Worm (Caenorhabditis elegans) whole organism, L1 larva: ENCODE measurements around the gene cope-1.
A peak's percentile ranks its signal among the peaks of the same experiment; 100 is the strongest.
"Not testable (repeated sequence)": the region's sequence is repeated elsewhere in the genome, so short reads cannot be mapped to it uniquely, and the experiment has no call there.

ENCODE experiments used
- F16B12.6 ChIP-seq: fragments of 150-350 bp; optimal IDR thresholded peaks from 2 replicates; lab custom pipeline; 2014; ENCODE audit warnings: missing biosample characterization, missing genetic modification characterization
- Y116A8C.19 ChIP-seq: sonication (generic microtip); optimal IDR thresholded peaks from 2 replicates; lab custom pipeline; 2016; ENCODE audit warnings: missing compliant biosample characterization, missing genetic modification characterization, borderline replicate concordance
- blmp-1 ChIP-seq: fragments of 150-350 bp; optimal IDR thresholded peaks from 2 replicates; lab custom pipeline; 2014; ENCODE audit warnings: missing biosample characterization, missing genetic modification characterization
- ceh-82 ChIP-seq, 3 experiments: fragments of 150-350 bp in 1 of 3; sonication (generic microtip) in 2 of 3; optimal IDR thresholded peaks; 2 replicates each; lab custom pipeline; 2014 to 2017; ENCODE audit warnings: missing biosample characterization in 3 of 3, missing genetic modification characterization in 3 of 3
- dsc-1 ChIP-seq: sonication (generic microtip); optimal IDR thresholded peaks from 2 replicates; lab custom pipeline; 2016; ENCODE audit warnings: mild to moderate bottlenecking, missing genetic modification characterization, missing compliant biosample characterization
- efl-3 ChIP-seq: fragments of 200-800 bp; sonication (Bioruptor generic); optimal IDR thresholded peaks from 2 replicates; lab custom pipeline; 2018; ENCODE audit warnings: mild to moderate bottlenecking, missing genetic modification characterization, missing compliant biosample characterization
- elt-3 ChIP-seq, 6 experiments: fragments of 150-350 bp in 1 of 6; sonication (generic microtip); optimal IDR thresholded peaks; 2 replicates each; lab custom pipeline; 2017 to 2018; ENCODE audit warnings: missing biosample characterization in 6 of 6, missing genetic modification characterization in 6 of 6, inconsistent platforms in 1 of 6
- ets-5 ChIP-seq: fragments of 200-800 bp; sonication (Bioruptor generic); IDR thresholded peaks from 2 replicates; pipeline ENCODE4 v1.3.6; 2022; ENCODE audit warnings: missing genetic modification characterization, missing compliant biosample characterization
- fkh-10 ChIP-seq: sonication (generic microtip); optimal IDR thresholded peaks from 2 replicates; lab custom pipeline; 2017; ENCODE audit warnings: missing biosample characterization, missing genetic modification reagents, missing genetic modification characterization
- grh-1 ChIP-seq: fragments of 200-800 bp; sonication (Bioruptor generic); IDR thresholded peaks from 2 replicates; pipeline ENCODE4 v1.3.6; 2022; ENCODE audit warnings: missing genetic modification reagents, missing genetic modification characterization, missing compliant biosample characterization
- hlh-17 ChIP-seq: fragments of 200-800 bp; sonication (Bioruptor generic); optimal IDR thresholded peaks from 2 replicates; lab custom pipeline; 2018; ENCODE audit warnings: missing genetic modification characterization, mild to moderate bottlenecking, missing compliant biosample characterization, moderate library complexity, borderline replicate concordance
- hlh-4 ChIP-seq: sonication (generic microtip); optimal IDR thresholded peaks from 2 replicates; lab custom pipeline; 2016; ENCODE audit warnings: mild to moderate bottlenecking, missing genetic modification characterization, missing compliant biosample characterization
- hpl-2 ChIP-seq: fragments of 150-350 bp; optimal IDR thresholded peaks from 2 replicates; lab custom pipeline; 2014; ENCODE audit warnings: missing biosample characterization, missing genetic modification reagents, missing genetic modification characterization
- jun-1 ChIP-seq: fragments of 150-350 bp; optimal IDR thresholded peaks from 2 replicates; lab custom pipeline; 2014; ENCODE audit warnings: missing biosample characterization, missing genetic modification reagents, missing genetic modification characterization
- lin-13 ChIP-seq: fragments of 150-350 bp; optimal IDR thresholded peaks from 2 replicates; lab custom pipeline; 2014; ENCODE audit warnings: missing biosample characterization, missing genetic modification reagents, missing genetic modification characterization
- lin-15B ChIP-seq: fragments of 150-350 bp; sonication (generic microtip); optimal IDR thresholded peaks from 3 replicates; lab custom pipeline; 2014; ENCODE audit warnings: missing biosample characterization, missing genetic modification characterization
- lin-39 ChIP-seq: fragments of 150-350 bp; optimal IDR thresholded peaks from 2 replicates; lab custom pipeline; 2014; ENCODE audit warnings: missing biosample characterization, missing genetic modification reagents, missing genetic modification characterization
- lir-3 ChIP-seq: sonication (generic microtip); optimal IDR thresholded peaks from 2 replicates; lab custom pipeline; 2016; ENCODE audit warnings: mild to moderate bottlenecking, missing genetic modification characterization, moderate library complexity, missing compliant biosample characterization; ENCODE audit not compliant: poor library complexity
- lsy-2 ChIP-seq, 2 experiments: fragments of 150-350 bp; optimal IDR thresholded peaks; 2 replicates each; lab custom pipeline; 2014; ENCODE audit warnings: missing biosample characterization in 2 of 2, missing genetic modification characterization in 2 of 2
- mab-9 ChIP-seq: fragments of 200-800 bp; sonication (Bioruptor generic); IDR thresholded peaks from 2 replicates; pipeline ENCODE4 v1.3.6; 2022; ENCODE audit warnings: missing genetic modification reagents, missing genetic modification characterization, missing compliant biosample characterization
- mef-2 ChIP-seq: fragments of 150-350 bp; optimal IDR thresholded peaks from 2 replicates; lab custom pipeline; 2014; ENCODE audit warnings: missing biosample characterization, missing genetic modification characterization
- mep-1 ChIP-seq: fragments of 150-350 bp; optimal IDR thresholded peaks from 2 replicates; lab custom pipeline; 2014; ENCODE audit warnings: missing biosample characterization, missing genetic modification characterization
- nhr-19 ChIP-seq: fragments of 200-800 bp; sonication (Bioruptor generic); conservative IDR thresholded peaks from 2 replicates; pipeline ENCODE4 v1.3.6; 2022; ENCODE audit warnings: missing genetic modification characterization, missing compliant biosample characterization
- nhr-237 ChIP-seq: fragments of 150-350 bp; optimal IDR thresholded peaks from 2 replicates; lab custom pipeline; 2014; ENCODE audit warnings: missing biosample characterization, missing genetic modification characterization
- nhr-28 ChIP-seq: fragments of 150-350 bp; optimal IDR thresholded peaks from 2 replicates; lab custom pipeline; 2014; ENCODE audit warnings: missing biosample characterization, missing genetic modification characterization
- nhr-47 ChIP-seq: sonication (generic microtip); optimal IDR thresholded peaks from 2 replicates; lab custom pipeline; 2016; ENCODE audit warnings: mild to moderate bottlenecking, missing genetic modification characterization, moderate library complexity, missing compliant biosample characterization
- nhr-84 ChIP-seq: sonication (generic microtip); optimal IDR thresholded peaks from 2 replicates; lab custom pipeline; 2017; ENCODE audit warnings: missing biosample characterization, missing genetic modification characterization
- nhr-85 ChIP-seq: sonication (generic microtip); peaks from one replicate; lab custom pipeline; 2016; ENCODE audit warnings: missing genetic modification characterization, inconsistent platforms, missing compliant biosample characterization
- pax-3 ChIP-seq: fragments of 200-800 bp; sonication (Bioruptor generic); optimal IDR thresholded peaks from 2 replicates; lab custom pipeline; 2018; ENCODE audit warnings: mild to moderate bottlenecking, missing genetic modification characterization, moderate library complexity, missing compliant biosample characterization
- rnt-1 ChIP-seq: sonication (generic microtip); optimal IDR thresholded peaks from 2 replicates; lab custom pipeline; 2016; ENCODE audit warnings: mild to moderate bottlenecking, missing genetic modification characterization, moderate library complexity, missing compliant biosample characterization
- skn-1 ChIP-seq: fragments of 150-350 bp; optimal IDR thresholded peaks from 2 replicates; lab custom pipeline; 2014; ENCODE audit warnings: missing biosample characterization, missing genetic modification characterization
- snpc-4 ChIP-seq: fragments of 150-350 bp; optimal IDR thresholded peaks from 2 replicates; lab custom pipeline; 2014; ENCODE audit warnings: missing biosample characterization, missing genetic modification characterization
- snu-23 ChIP-seq: sonication (generic microtip); optimal IDR thresholded peaks from 2 replicates; lab custom pipeline; 2016; ENCODE audit warnings: missing genetic modification characterization, missing compliant biosample characterization
- swsn-7 ChIP-seq: sonication (generic microtip); optimal IDR thresholded peaks from 2 replicates; lab custom pipeline; 2016; ENCODE audit warnings: missing genetic modification characterization, missing compliant biosample characterization
- tbx-2 ChIP-seq: sonication (generic microtip); optimal IDR thresholded peaks from 2 replicates; lab custom pipeline; 2016; ENCODE audit warnings: missing genetic modification characterization, missing compliant biosample characterization
- tlp-1 ChIP-seq: fragments of 150-350 bp; optimal IDR thresholded peaks from 2 replicates; lab custom pipeline; 2014; ENCODE audit warnings: missing biosample characterization, missing genetic modification characterization
- unc-130 ChIP-seq: fragments of 150-350 bp; optimal IDR thresholded peaks from 2 replicates; lab custom pipeline; 2017; ENCODE audit warnings: missing biosample characterization, missing genetic modification characterization, inconsistent platforms
- unc-30 ChIP-seq: sonication (generic microtip); optimal IDR thresholded peaks from 2 replicates; lab custom pipeline; 2017; ENCODE audit warnings: missing biosample characterization, missing genetic modification characterization
- unc-62 ChIP-seq: fragments of 150-350 bp; optimal IDR thresholded peaks from 2 replicates; lab custom pipeline; 2014; ENCODE audit warnings: missing biosample characterization, missing genetic modification reagents, missing genetic modification characterization
- unc-86 ChIP-seq: sonication (generic microtip); optimal IDR thresholded peaks from 2 replicates; lab custom pipeline; 2016; ENCODE audit warnings: missing genetic modification characterization, missing compliant biosample characterization
- unc-98 ChIP-seq: fragments of 200-800 bp; sonication (Bioruptor generic); IDR thresholded peaks from 2 replicates; pipeline ENCODE4 v1.3.6; 2022; ENCODE audit warnings: missing genetic modification characterization, missing compliant biosample characterization
- vab-15 ChIP-seq: sonication (generic microtip); optimal IDR thresholded peaks from 2 replicates; lab custom pipeline; 2017; ENCODE audit warnings: missing genotype, mild to moderate bottlenecking, missing genetic modification characterization, missing compliant biosample characterization
- xbp-1 ChIP-seq: sonication (generic microtip); optimal IDR thresholded peaks from 2 replicates; lab custom pipeline; 2016; ENCODE audit warnings: missing genetic modification characterization, missing compliant biosample characterization
- ztf-11 ChIP-seq, 2 experiments: sonication (generic microtip); optimal IDR thresholded peaks; 2 replicates each; lab custom pipeline; 2016 to 2017; ENCODE audit warnings: missing genetic modification characterization in 2 of 2, missing biosample characterization in 1 of 2, missing compliant biosample characterization in 1 of 2

The cope-1 gene

DNA sequence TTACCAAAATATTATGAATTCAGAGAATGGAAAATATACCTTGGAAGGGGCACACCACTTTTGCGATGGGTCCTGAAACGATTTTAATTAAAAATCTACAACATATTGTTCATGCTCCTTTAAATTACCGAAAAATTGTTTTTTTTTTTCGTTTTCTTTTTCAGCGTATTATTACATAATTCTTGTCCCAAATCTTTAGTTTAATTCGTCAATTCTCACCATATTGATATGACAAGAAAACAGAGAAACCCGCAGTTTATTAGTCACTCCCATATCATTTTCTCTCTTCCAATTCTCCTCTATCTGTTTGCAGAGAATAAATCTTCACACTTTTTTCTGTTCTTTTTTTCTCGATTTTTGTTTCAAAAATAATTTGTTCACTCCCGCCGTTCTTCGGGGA, 30.8 kb upstream of the cope-1 start, which contains the start of gene F11F1.1:
TSS of gene F11F1.1 (plus strand) at position 301 of the 400 bp plus-strand sequence.
- TF ChIP-seq snu-23 (no peak), blmp-1 (tag; lab: Kevin White, UChicago) (peak; percentile 17), elt-3 (tag; optimal IDR thresholded peaks at IDR 0.05; lab: Kevin White, UChicago) (peak in 1 of 6 experiments; percentile 34)

DNA sequence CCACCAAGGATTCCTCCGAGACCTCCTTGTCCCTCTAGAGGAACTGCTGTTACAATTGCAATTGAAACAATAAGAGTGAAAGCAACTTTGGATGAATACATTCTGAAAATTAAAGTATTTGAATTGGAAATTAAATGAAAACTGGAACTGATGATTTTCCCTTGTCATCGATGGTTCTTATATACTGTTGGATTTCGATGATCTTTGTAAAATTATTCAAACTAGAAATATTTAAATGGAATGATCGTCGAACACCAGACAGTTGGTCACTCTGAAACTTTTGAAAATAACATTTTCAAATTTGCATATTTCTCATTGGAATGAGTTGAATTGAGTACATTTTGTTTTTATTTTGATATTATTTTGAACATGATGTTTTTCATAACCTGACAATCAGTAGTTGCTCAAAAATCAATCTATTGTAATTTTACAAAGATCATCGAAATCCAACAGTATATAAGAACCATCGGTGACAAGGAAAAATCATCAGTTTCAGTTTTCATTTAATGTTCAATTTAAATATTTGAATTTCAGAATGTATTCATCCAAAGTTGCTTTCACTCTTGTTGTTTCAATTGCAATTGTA, 24.3 kb upstream of the cope-1 start, which contains the start of the genes srlf-9 and srlf-10:
TSS of gene srlf-9 (minus strand) at position 101 of the 586 bp plus-strand sequence.
TSS of gene srlf-10 (plus strand) at position 536 of the 586 bp plus-strand sequence.
- TF ChIP-seq nhr-85 (tag; lab: Kevin White, UChicago); hlh-4; jun-1 (tag; lab: Kevin White, UChicago): not testable (repeated sequence)
- TF ChIP-seq, all 84 proteins: peak for 0; not testable (repeated sequence) for 84

DNA sequence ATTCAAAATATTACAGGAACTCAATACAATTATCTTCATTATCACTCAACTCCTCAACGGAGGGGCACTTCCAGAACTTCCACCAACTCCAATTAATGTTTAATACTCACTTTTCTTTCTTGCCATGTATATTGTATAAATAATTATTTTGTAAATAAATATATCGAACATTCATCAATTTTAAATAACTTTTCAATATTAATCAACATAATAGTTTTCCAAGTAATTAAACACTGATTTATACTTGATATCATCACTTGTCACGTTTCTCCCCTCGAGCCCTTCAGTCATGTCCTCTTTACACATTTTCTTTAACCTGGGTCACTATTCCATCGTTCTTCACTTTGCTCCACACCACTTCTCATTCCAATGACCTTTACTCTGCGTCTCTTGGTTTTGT, 23.1 kb upstream of the cope-1 start, which contains the start of gene mig-18:
TSS of gene mig-18 (plus strand) at position 301 of the 400 bp plus-strand sequence.
- no peak for TF ChIP-seq ztf-11 (tag; optimal IDR thresholded peaks at IDR 0.05; lab: Kevin White, UChicago)
- no peak for TF ChIP-seq lin-15B (tag; lab: Kevin White, UChicago)
- TF ChIP-seq tbx-2 (tag; lab: Kevin White, UChicago): no peak
- TF ChIP-seq lin-39 (tag; lab: Kevin White, UChicago): no peak
- TF ChIP-seq blmp-1 (tag; lab: Kevin White, UChicago): no peak

DNA sequence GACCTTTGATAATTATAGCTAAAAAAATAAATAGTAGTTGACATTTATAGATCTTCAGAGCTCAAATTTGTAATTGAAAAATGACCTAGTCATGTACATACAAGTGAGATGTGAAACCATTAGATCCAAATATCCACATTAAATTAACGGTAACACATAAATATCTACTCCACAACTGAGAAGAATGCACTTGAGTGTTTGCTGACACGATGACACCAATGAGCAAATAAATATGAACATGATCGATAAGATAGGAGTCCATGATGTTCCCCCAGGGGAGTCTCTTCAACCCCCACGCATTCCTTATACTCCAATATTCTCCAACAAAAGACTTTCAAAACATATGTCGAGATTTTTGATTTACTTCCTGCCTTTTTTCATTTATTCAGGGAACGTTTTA, 21.6 kb upstream of the cope-1 start, which contains the start of gene ttr-52:
TSS of gene ttr-52 (plus strand) at position 301 of the 400 bp plus-strand sequence.
- TF ChIP-seq hlh-17 (no peak), Y116A8C.19 (tag; lab: Kevin White, UChicago) (no peak), pax-3 (tag; lab: Kevin White, UChicago) (no peak), nhr-237 (tag; lab: Kevin White, UChicago) (no peak), tlp-1 (tag; lab: Kevin White, UChicago) (no peak), hpl-2 (no peak), tbx-2 (tag; lab: Kevin White, UChicago) (no peak), efl-3 (no peak), nhr-19 (no peak), F16B12.6 (tag; lab: Kevin White, UChicago) (no peak), unc-130 (no peak), lir-3 (tag; lab: Kevin White, UChicago) (no peak), rnt-1 (tag; lab: Kevin White, UChicago) (no peak), dsc-1 (tag; lab: Kevin White, UChicago) (no peak), xbp-1 (no peak), nhr-47 (tag; lab: Kevin White, UChicago) (no peak), grh-1 (GFP tag; lab: Robert Waterston, UW) (no peak), unc-62 (GFP tag; lab: Kevin White, UChicago) (no peak), fkh-10 (no peak)

DNA sequence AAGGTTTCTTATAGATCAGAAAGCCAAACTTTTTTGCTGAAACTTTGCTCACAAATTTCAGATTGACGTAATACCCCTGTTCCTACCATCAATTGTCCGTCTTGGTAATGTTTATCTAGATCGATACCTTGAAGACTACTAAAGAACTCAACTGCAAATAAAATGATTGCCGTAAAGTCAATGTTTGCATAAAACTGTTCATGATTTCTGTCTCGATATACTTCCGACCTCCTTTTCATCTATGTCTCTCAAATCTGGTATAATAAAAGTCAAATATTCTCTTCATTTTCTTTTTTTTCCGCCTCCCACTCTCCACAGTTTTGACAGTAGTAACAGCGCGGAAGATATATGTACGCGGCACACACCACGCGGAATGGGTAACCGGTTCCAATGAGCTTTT, 20.6 kb upstream of the cope-1 start, which contains the start of gene nas-1:
TSS of gene nas-1 (plus strand) at position 301 of the 400 bp plus-strand sequence.
- TF ChIP-seq unc-130 (no peak), vab-15 (tag; lab: Kevin White, UChicago) (no peak), rnt-1 (tag; lab: Kevin White, UChicago) (no peak), efl-3 (no peak), mef-2 (tag; lab: Kevin White, UChicago) (no peak), unc-86 (no peak), nhr-84 (no peak), hlh-4 (no peak), nhr-28 (no peak), mep-1 (tag; lab: Kevin White, UChicago) (no peak), lin-13 (no peak), unc-30 (tag; lab: Kevin White, UChicago) (no peak), ets-5 (GFP tag; lab: Robert Waterston, UW) (no peak), skn-1 (tag; lab: Kevin White, UChicago) (no peak), ceh-82 (tag; optimal IDR thresholded peaks at IDR 0.05; lab: Kevin White, UChicago) (no peak), mab-9 (GFP tag; lab: Robert Waterston, UW) (no peak), lsy-2 (tag; optimal IDR thresholded peaks at IDR 0.05; lab: Kevin White, UChicago) (no peak), snpc-4 (no peak), swsn-7 (tag; lab: Kevin White, UChicago) (no peak), unc-98 (no peak)
